Worm (Caenorhabditis elegans) whole organism, L3 larva: ENCODE measurements around the gene fbxa-95.

Experiments used
- aly-2 ChIP-seq: fragments of 150-350 bp; optimal IDR thresholded peaks from 2 replicates; lab custom pipeline; 2014; ENCODE audit warnings: missing biosample characterization, missing genetic modification characterization
- elt-1 ChIP-seq: fragments of 150-350 bp; optimal IDR thresholded peaks from 2 replicates; lab custom pipeline; 2014; ENCODE audit warnings: missing biosample characterization, missing genetic modification characterization
- snpc-4 ChIP-seq: fragments of 150-350 bp; optimal IDR thresholded peaks from 2 replicates; lab custom pipeline; 2014; ENCODE audit warnings: missing biosample characterization, missing genetic modification characterization

- TF ChIP-seq elt-1 (no peak), aly-2 (tag; lab: Kevin White, UChicago) (no peak), snpc-4 (tag; lab: Kevin White, UChicago) (no peak)
These were observed 35.0 kb upstream of the fbxa-95 start, which contains the start of gene F21A3.4 for ce11 chrV:15536320-15536719.
